Fruit fly (Drosophila melanogaster) whole organism, pupa: Measurements from ENCODE around the gene Oat.

Experiments
- CG10348 ChIP-seq: fragments of 200-800 bp; sonication (Bioruptor generic); IDR thresholded peaks from 2 replicates; pipeline ENCODE4 v1.3.6; 2022; ENCODE audit warnings: missing biosample characterization, missing genetic modification characterization
- CG14655 ChIP-seq: fragments of 200-800 bp; sonication (Bioruptor generic); optimal IDR thresholded peaks from 3 replicates; lab custom pipeline; 2017; ENCODE audit warnings: mild to moderate bottlenecking, missing biosample characterization, missing genetic modification reagents, missing genetic modification characterization
- CG15710 ChIP-seq: fragments of 200-800 bp; sonication (Bioruptor generic); optimal IDR thresholded peaks from 2 replicates; lab custom pipeline; 2018; ENCODE audit warnings: missing biosample characterization, mild to moderate bottlenecking, missing genetic modification characterization, moderate library complexity
- CG32121 ChIP-seq: fragments of 200-800 bp; sonication (Bioruptor generic); IDR thresholded peaks from 2 replicates; pipeline ENCODE4 v1.3.6; 2022; ENCODE audit warnings: missing biosample characterization, missing genetic modification characterization
- CG34367 ChIP-seq: fragments of 200-800 bp; sonication (Bioruptor generic); optimal IDR thresholded peaks from 2 replicates; lab custom pipeline; 2018; ENCODE audit warnings: missing biosample characterization, mild to moderate bottlenecking, missing genetic modification characterization
- CG9948 ChIP-seq: fragments of 200-800 bp; sonication (Bioruptor generic); optimal IDR thresholded peaks from 2 replicates; lab custom pipeline; 2018; ENCODE audit warnings: missing biosample characterization, mild to moderate bottlenecking, missing genetic modification characterization, moderate library complexity
- EcR ChIP-seq: fragments of 200-800 bp; sonication (Bioruptor generic); optimal IDR thresholded peaks from 3 replicates; lab custom pipeline; 2019; ENCODE audit warnings: missing biosample characterization, missing genetic modification characterization, mild to moderate bottlenecking, moderate library complexity, missing genetic modification reagents
- Pif1A ChIP-seq: fragments of 200-800 bp; sonication (Bioruptor generic); optimal IDR thresholded peaks from 3 replicates; lab custom pipeline; 2016; ENCODE audit warnings: missing biosample characterization, missing genetic modification characterization
- fd96Ca ChIP-seq: fragments of 200-800 bp; sonication (Bioruptor generic); IDR thresholded peaks from 3 replicates; pipeline ENCODE4 v1.3.6; 2022; ENCODE audit warnings: missing biosample characterization, missing genetic modification characterization
- gl ChIP-seq: fragments of 200-800 bp; sonication (Bioruptor generic); optimal IDR thresholded peaks from 2 replicates; lab custom pipeline; 2018; ENCODE audit warnings: missing biosample characterization, mild to moderate bottlenecking, missing genetic modification characterization

DNA sequence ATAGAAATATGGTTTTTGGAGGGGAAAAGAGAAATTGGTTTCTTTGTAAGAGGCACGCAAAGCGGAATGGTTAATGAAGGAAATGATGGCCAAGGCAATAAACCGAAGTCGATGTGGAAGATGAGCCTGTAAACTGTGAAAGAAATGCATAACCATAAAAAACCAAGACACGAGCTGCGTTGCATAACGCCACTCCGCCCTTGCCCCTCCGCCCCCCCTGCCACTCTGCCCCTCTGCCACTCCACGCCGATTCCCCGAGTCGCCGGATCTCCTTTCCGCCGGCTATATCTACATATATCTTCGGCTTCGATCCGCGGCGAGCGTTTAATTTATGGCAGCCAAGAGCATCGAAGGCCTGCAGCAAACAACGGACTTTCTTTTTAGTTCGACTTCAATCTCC is 49.0 kb upstream of the Oat start:
- no peak for TF ChIP-seq EcR (GFP tag; lab: Kevin White, UChicago)
- TF ChIP-seq Pif1A (GFP tag; lab: Kevin White, UChicago), result no peak
- no peak for TF ChIP-seq fd96Ca
- no peak for TF ChIP-seq CG34367 (tag; lab: Kevin White, UChicago)
- no peak for TF ChIP-seq gl (tag; lab: Kevin White, UChicago)
- TF ChIP-seq CG9948 (tag; lab: Kevin White, UChicago), result no peak
- TF ChIP-seq CG15710 (tag; lab: Kevin White, UChicago), result no peak
- no peak for TF ChIP-seq CG10348 (GFP tag; lab: Robert Waterston, UW)
- TF ChIP-seq CG14655, result no peak
- no peak for TF ChIP-seq CG32121 (GFP tag; lab: Robert Waterston, UW)
